Fruit fly (Drosophila melanogaster) whole organism, pupa: ENCODE data around the gene CG14823.

Experiments
- CG32121 ChIP-seq: fragments of 200-800 bp; sonication (Bioruptor generic); IDR thresholded peaks from 2 replicates; pipeline ENCODE4 v1.3.6; 2022; ENCODE audit warnings: missing biosample characterization, missing genetic modification characterization
- gl ChIP-seq: fragments of 200-800 bp; sonication (Bioruptor generic); optimal IDR thresholded peaks from 2 replicates; lab custom pipeline; 2018; ENCODE audit warnings: missing biosample characterization, mild to moderate bottlenecking, missing genetic modification characterization

DNA sequence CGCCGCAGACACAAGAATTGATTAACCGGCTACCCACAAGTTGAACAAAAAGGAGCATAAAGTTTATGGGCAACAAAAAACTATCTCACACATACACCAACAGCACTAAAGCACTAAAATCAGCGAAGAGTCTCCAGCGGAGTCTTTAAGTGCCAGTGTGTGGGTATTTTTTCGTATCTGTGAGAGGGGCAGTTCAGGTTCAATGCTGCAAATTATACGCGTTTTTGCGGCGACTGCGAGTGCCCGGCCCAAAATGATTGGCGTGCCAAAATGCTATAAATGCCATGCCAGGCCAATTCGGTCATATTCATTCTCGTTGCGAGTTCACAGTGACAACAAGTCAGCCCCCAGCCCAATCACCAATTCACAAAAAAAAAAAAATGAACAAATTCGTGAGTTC lies 26.8 kb downstream of the CG14823 start, which contains the start of gene Cpr65Ec:
- TF ChIP-seq gl (tag; lab: Kevin White, UChicago) (no peak), CG32121 (GFP tag; lab: Robert Waterston, UW) (no peak)
